Fruit fly (Drosophila melanogaster): ENCODE measurements around the gene CG15880.

CG15880 gene

dm6 chr2L:865851-866250, 48.1 kb upstream of the CG15880 start:
- peak; percentile 98 for TF ChIP-seq HLH106 (tag; optimal IDR thresholded peaks at IDR 0.05)
- TF ChIP-seq woc (GFP tag; optimal IDR thresholded peaks at IDR 0.05): peak; percentile 95
- TF ChIP-seq br (GFP tag; optimal IDR thresholded peaks at IDR 0.05): peak; percentile 99
- TF ChIP-seq brk (GFP tag; optimal IDR thresholded peaks at IDR 0.05): peak; percentile 97
- TF ChIP-seq usp (GFP tag; optimal IDR thresholded peaks at IDR 0.05): no peak
- no peak for TF ChIP-seq Vsx2 (GFP tag; optimal IDR thresholded peaks at IDR 0.05; ENCODE audit: partially characterized antibody)
- TF ChIP-seq Jra (GFP tag; optimal IDR thresholded peaks at IDR 0.05): peak; percentile 95
- TF ChIP-seq CG9705 (GFP tag; optimal IDR thresholded peaks at IDR 0.05): peak; percentile 95
- peak; percentile 99 for TF ChIP-seq h (GFP tag; optimal IDR thresholded peaks at IDR 0.05)
- TF ChIP-seq pan (optimal IDR thresholded peaks at IDR 0.05): no peak
- TF ChIP-seq sv (GFP tag; optimal IDR thresholded peaks at IDR 0.05): peak; percentile 96
- peak; percentile 96 to 99 for TF ChIP-seq foxo (GFP tag; optimal IDR thresholded peaks at IDR 0.05)
- no peak for TF ChIP-seq Dfd (GFP tag; optimal IDR thresholded peaks at IDR 0.05)
- TF ChIP-seq Hr83 (GFP tag; optimal IDR thresholded peaks at IDR 0.05; ENCODE audit: poor library complexity, severe bottlenecking): peak; percentile 89
- TF ChIP-seq Sp1 (GFP tag; optimal IDR thresholded peaks at IDR 0.05): peak; percentile 97
- TF ChIP-seq sage (GFP tag; optimal IDR thresholded peaks at IDR 0.05): peak; percentile 98
- TF ChIP-seq Abd-B (GFP tag; optimal IDR thresholded peaks at IDR 0.05): no peak
- TF ChIP-seq CG32264 (GFP tag; optimal IDR thresholded peaks at IDR 0.05): peak; percentile 97
- peak; percentile 93 for TF ChIP-seq dmrt93B (GFP tag; optimal IDR thresholded peaks at IDR 0.05)
- peak; percentile 97 for TF ChIP-seq psq (GFP tag; optimal IDR thresholded peaks at IDR 0.05)
- no peak for TF ChIP-seq dl (GFP tag; optimal IDR thresholded peaks at IDR 0.05; ENCODE audit: insufficient read depth in 1 of 2, partially characterized antibody in 2 of 2)
- no peak for TF ChIP-seq Hr78 (GFP tag; optimal IDR thresholded peaks at IDR 0.05)
- no peak for TF ChIP-seq lola (GFP tag; optimal IDR thresholded peaks at IDR 0.05)
- peak; percentile 92 for TF ChIP-seq GATAd (GFP tag; optimal IDR thresholded peaks at IDR 0.05)
- TF ChIP-seq OdsH (GFP tag; optimal IDR thresholded peaks at IDR 0.05): peak; percentile 98
- TF ChIP-seq Myc (optimal IDR thresholded peaks at IDR 0.05): no peak
- peak; percentile 99 for TF ChIP-seq fru (GFP tag; optimal IDR thresholded peaks at IDR 0.05)
- TF ChIP-seq CrebA (GFP tag; optimal IDR thresholded peaks at IDR 0.05; ENCODE audit: borderline replicate concordance): peak; percentile 94
- TF ChIP-seq Rel (GFP tag; optimal IDR thresholded peaks at IDR 0.05): peak; percentile 93
- peak; percentile 84 for TF ChIP-seq Rel (tag; optimal IDR thresholded peaks at IDR 0.05)
- TF ChIP-seq jim (GFP tag; optimal IDR thresholded peaks at IDR 0.05): peak; percentile 38
- TF ChIP-seq rgr (GFP tag; optimal IDR thresholded peaks at IDR 0.05): peak; percentile 99
- no peak for TF ChIP-seq tai (GFP tag; optimal IDR thresholded peaks at IDR 0.05)
- TF ChIP-seq Dif (GFP tag; optimal IDR thresholded peaks at IDR 0.05; ENCODE audit: partially characterized antibody): no peak
- no peak for TF ChIP-seq N (GFP tag; optimal IDR thresholded peaks at IDR 0.05)
- peak; percentile 99 for TF ChIP-seq ey (GFP tag; optimal IDR thresholded peaks at IDR 0.05)
- TF ChIP-seq Hnf4 (GFP tag; optimal IDR thresholded peaks at IDR 0.05): peak; percentile 99
- TF ChIP-seq Mio (GFP tag; optimal IDR thresholded peaks at IDR 0.05): peak; percentile 88
- TF ChIP-seq dsf (GFP tag; optimal IDR thresholded peaks at IDR 0.05; ENCODE audit: borderline replicate concordance): peak; percentile 92

- TF ChIP-seq ey (GFP tag; optimal IDR thresholded peaks at IDR 0.05) (no peak), Rel (GFP tag; optimal IDR thresholded peaks at IDR 0.05) (no peak), Rel (tag; optimal IDR thresholded peaks at IDR 0.05) (no peak), Dfd (GFP tag; optimal IDR thresholded peaks at IDR 0.05) (no peak), Hnf4 (GFP tag; optimal IDR thresholded peaks at IDR 0.05) (no peak), foxo (GFP tag; optimal IDR thresholded peaks at IDR 0.05) (no peak), CG9705 (GFP tag; optimal IDR thresholded peaks at IDR 0.05) (no peak), Dif (GFP tag; optimal IDR thresholded peaks at IDR 0.05; ENCODE audit: partially characterized antibody) (no peak), Myc (optimal IDR thresholded peaks at IDR 0.05) (no peak), Hr83 (GFP tag; optimal IDR thresholded peaks at IDR 0.05; ENCODE audit: poor library complexity, severe bottlenecking) (no peak), Abd-B (GFP tag; optimal IDR thresholded peaks at IDR 0.05) (no peak), sage (GFP tag; optimal IDR thresholded peaks at IDR 0.05) (no peak), br (GFP tag; optimal IDR thresholded peaks at IDR 0.05) (no peak), Jra (GFP tag; optimal IDR thresholded peaks at IDR 0.05) (no peak), Sp1 (GFP tag; optimal IDR thresholded peaks at IDR 0.05) (no peak)
Observed at dm6 chr2L:859897-860296, 42.1 kb upstream of the CG15880 start, which contains the start of gene CG13950. Gene CG13950, plus strand, starts transcription at chr2L:860197.

Data from whole organism, wandering third instar larva.